Fruit fly (Drosophila melanogaster) Kc167 (cell line): ENCODE results near the gene CG34348.

Experiments used
- Myc ChIP-seq: fragments of >200 bp; optimal IDR thresholded peaks from 2 replicates; lab custom pipeline; 2017; ENCODE audit warnings: missing external identifiers
- Sin3A ChIP-seq: fragments of >200 bp; optimal IDR thresholded peaks from 2 replicates; lab custom pipeline; 2018; ENCODE audit warnings: missing external identifiers
- insv ChIP-seq: fragments of >200 bp; optimal IDR thresholded peaks from 3 replicates; lab custom pipeline; 2018; ENCODE audit warnings: missing external identifiers
- ttk ChIP-seq: sonication (Bioruptor generic); optimal IDR thresholded peaks from 2 replicates; lab custom pipeline; 2017; ENCODE audit warnings: missing external identifiers

DNA sequence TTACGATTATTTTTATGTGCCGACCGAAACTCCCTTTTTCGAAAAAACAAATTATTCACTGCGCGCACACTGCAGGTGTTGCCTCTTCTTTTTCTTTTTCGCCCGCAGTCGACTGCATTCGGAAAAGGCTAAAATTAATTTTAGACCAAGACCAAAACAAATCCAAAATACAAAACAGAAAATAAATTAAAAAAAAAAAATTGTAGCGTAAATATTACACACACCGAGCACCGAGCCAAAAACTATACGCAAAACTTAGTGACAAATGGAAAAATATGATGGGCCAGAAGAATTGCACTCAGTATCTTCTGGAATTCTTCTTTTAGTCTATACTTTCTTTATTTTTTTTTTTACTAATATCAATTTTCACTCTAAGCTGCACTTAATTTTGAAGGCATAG lies 37.0 kb upstream of the CG34348 start, which contains the start of gene CG44422:
- TF ChIP-seq insv (lab: Kevin White, UChicago), result no peak
- TF ChIP-seq Myc (lab: Kevin White, UChicago), result no peak
- no peak for TF ChIP-seq Sin3A
- TF ChIP-seq ttk (lab: Kevin White, UChicago), result no peak
